Worm (Caenorhabditis elegans) whole organism, L4/young adult: ENCODE data around the gene Y66D12A.11.

Source experiments
- W03F9.2 ChIP-seq: fragments of 150-350 bp; optimal IDR thresholded peaks from 2 replicates; lab custom pipeline; 2014; ENCODE audit warnings: missing biosample characterization, missing genetic modification characterization
- dao-5 ChIP-seq: sonication (generic microtip); optimal IDR thresholded peaks from 2 replicates; lab custom pipeline; 2016; ENCODE audit warnings: missing genotype, missing genetic modification characterization, moderate library complexity, missing compliant biosample characterization
- him-1 ChIP-seq: sonication (generic microtip); optimal IDR thresholded peaks from 2 replicates; lab custom pipeline; 2016; ENCODE audit warnings: missing genotype, missing genetic modification reagents, missing genetic modification characterization, missing compliant biosample characterization

- TF ChIP-seq W03F9.2 (tag; lab: Kevin White, UChicago) (no peak), dao-5 (tag; lab: Kevin White, UChicago) (no peak), him-1 (tag; lab: Kevin White, UChicago) (no peak)
Observed at ce11 chrIII:11573921-11574320, 10.7 kb downstream of the Y66D12A.11 start, which contains the start of gene Y66D12A.8.
